Fruit fly (Drosophila melanogaster): ENCODE results near the gene repo.

DNA sequence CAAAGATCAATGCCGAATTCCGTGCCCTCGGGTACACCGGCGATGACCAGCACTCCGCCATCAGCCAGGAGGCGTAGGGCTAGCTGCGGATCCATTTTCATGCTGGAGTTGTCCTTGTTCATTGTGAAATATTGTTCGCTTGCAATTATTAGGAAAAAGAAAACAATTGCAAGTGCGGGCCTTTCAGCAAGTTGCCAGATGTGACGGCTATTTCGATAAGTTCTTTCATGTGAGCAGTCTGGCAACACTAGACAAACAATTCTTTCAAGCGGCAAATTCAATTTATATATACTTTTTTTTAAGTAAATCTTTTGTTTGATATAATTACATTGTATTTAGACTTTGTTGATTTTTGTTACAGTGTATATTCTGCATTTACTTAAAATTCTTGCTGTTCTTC lies 16.6 kb downstream of the repo start, which contains the start of gene CG12320:
- TF ChIP-seq shn (GFP tag; optimal IDR thresholded peaks at IDR 0.05) (no peak), az2 (GFP tag; optimal IDR thresholded peaks at IDR 0.05) (no peak), CG13894 (tag; optimal IDR thresholded peaks at IDR 0.05) (no peak), bab2 (GFP tag; optimal IDR thresholded peaks at IDR 0.05) (no peak), CG12942 (GFP tag; optimal IDR thresholded peaks at IDR 0.05) (no peak), CG6854 (GFP tag; optimal IDR thresholded peaks at IDR 0.05) (no peak), Optix (GFP tag; IDR thresholded peaks at IDR 0.05) (no peak), ap (GFP tag; IDR thresholded peaks at IDR 0.05) (no peak)
